Worm (Caenorhabditis elegans) whole organism, midembryonic: ENCODE measurements around the gene slc-36.5.

Experiments
- T22C8.4 ChIP-seq: fragments of 200-800 bp; sonication (Bioruptor generic); IDR thresholded peaks from 2 replicates; pipeline ENCODE4 v1.3.6; 2022; ENCODE audit warnings: missing genetic modification characterization, missing compliant biosample characterization
- med-1 ChIP-seq: sonication (generic microtip); optimal IDR thresholded peaks from 2 replicates; lab custom pipeline; 2017; ENCODE audit warnings: missing genetic modification characterization, mild to moderate bottlenecking, missing compliant biosample characterization, antibody characterized with exemption, missing genetic modification reagents; ENCODE audit not compliant: insufficient read depth
- ztf-29 ChIP-seq: fragments of 200-800 bp; sonication (Bioruptor generic); IDR thresholded peaks from 2 replicates; pipeline ENCODE4 v1.3.6; 2022; ENCODE audit warnings: missing genetic modification reagents, missing genetic modification characterization, missing compliant biosample characterization

- no peak for TF ChIP-seq ztf-29 (GFP tag; lab: Robert Waterston, UW)
- no peak for TF ChIP-seq med-1 (GFP tag; lab: Kevin White, UChicago)
- no peak for TF ChIP-seq T22C8.4 (GFP tag; lab: Robert Waterston, UW)
These were observed 52.3 kb downstream of the slc-36.5 start for ce11 chrII:6824524-6824923.
